Fruit fly (Drosophila melanogaster): ENCODE data around the gene sgl.

The sgl gene

DNA sequence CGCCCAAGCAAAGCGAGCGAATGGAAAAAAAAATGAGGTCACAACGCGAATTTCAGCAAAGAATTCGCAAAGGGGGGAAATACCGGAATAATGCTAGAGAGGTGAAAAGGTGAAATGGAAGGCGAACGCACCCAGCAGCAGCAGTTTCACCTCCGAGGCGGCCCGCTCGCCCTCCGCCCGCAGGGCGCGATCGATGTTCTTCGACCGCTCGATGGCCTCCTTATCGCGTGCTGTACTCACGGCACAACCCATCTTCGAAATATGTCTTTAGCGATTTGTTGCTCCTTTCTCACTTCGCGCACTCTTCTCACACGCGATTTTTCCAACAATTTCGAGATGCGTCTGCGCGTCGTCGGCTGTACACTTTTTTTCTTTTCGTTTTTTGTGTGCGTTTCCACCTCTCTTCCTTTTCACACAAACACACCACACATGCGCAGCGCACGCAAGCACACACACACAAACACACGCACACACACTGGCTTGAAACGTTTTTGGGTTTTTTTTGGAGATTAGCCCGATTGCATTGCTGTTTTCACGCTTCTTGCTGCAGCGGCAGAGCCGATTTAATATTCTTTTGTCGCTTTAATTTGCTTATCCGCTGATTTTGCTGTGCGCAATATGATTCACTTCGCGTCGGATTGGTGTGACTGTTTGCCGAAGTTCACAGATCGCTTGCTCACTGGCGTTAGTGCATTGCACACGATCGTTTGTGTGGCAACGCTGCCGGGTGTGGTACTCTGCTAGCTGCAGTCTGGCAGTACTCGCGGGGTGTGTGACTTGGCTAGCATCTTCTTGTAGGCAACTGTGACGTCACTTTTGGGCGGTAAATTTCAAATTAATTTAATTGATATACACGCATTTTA is 15.1 kb upstream of the sgl start, which contains the start of gene Galphai:
Galphai (minus strand) TSS at position 658 of the 863 bp plus-strand sequence.
- TF ChIP-seq jumu (GFP tag; optimal IDR thresholded peaks at IDR 0.05) (peak; percentile 75), CG6683 (GFP tag; optimal IDR thresholded peaks at IDR 0.05) (no peak), Deaf1 (tag; optimal IDR thresholded peaks at IDR 0.05) (peak; percentile 63), crc (GFP tag; optimal IDR thresholded peaks at IDR 0.05) (no peak), CG12942 (GFP tag; optimal IDR thresholded peaks at IDR 0.05) (peak; percentile 50), NfI (GFP tag; optimal IDR thresholded peaks at IDR 0.05) (no peak), repo (GFP tag; optimal IDR thresholded peaks at IDR 0.05) (peak; percentile 46), CG15479 (GFP tag; optimal IDR thresholded peaks at IDR 0.05) (peak; percentile 96), CG11723 (GFP tag; optimal IDR thresholded peaks at IDR 0.05) (no peak), BtbVII (GFP tag; optimal IDR thresholded peaks at IDR 0.05) (no peak), Dfd (GFP tag; optimal IDR thresholded peaks at IDR 0.05) (no peak), emc (GFP tag; optimal IDR thresholded peaks at IDR 0.05) (no peak), CG4730 (GFP tag; IDR thresholded peaks at IDR 0.05) (no peak), nau (GFP tag; optimal IDR thresholded peaks at IDR 0.05) (no peak), hbn (GFP tag; IDR thresholded peaks at IDR 0.05; ENCODE audit: partially characterized antibody) (no peak), Taf1 (GFP tag; IDR thresholded peaks at IDR 0.05) (no peak), tup (GFP tag; optimal IDR thresholded peaks at IDR 0.05) (no peak), CG14050 (GFP tag; IDR thresholded peaks at IDR 0.05) (no peak), ac (GFP tag; optimal IDR thresholded peaks at IDR 0.05) (no peak), Oli (tag; optimal IDR thresholded peaks at IDR 0.05) (no peak), zfh2 (GFP tag; optimal IDR thresholded peaks at IDR 0.05) (peak; percentile 58), CG7987 (GFP tag; optimal IDR thresholded peaks at IDR 0.05) (peak; percentile 36), GATAe (GFP tag; conservative IDR thresholded peaks at IDR 0.05) (no peak), h (optimal IDR thresholded peaks at IDR 0.05) (no peak), CG4617 (GFP tag; optimal IDR thresholded peaks at IDR 0.05; ENCODE audit: borderline replicate concordance) (peak; percentile 91), lilli (GFP tag; optimal IDR thresholded peaks at IDR 0.05) (peak; percentile 22), CG1832 (GFP tag; optimal IDR thresholded peaks at IDR 0.05) (no peak), CG34224 (GFP tag; IDR thresholded peaks at IDR 0.05; ENCODE audit: partially characterized antibody) (no peak), Hmr (GFP tag; optimal IDR thresholded peaks at IDR 0.05) (peak; percentile 95), Sox100B (GFP tag; optimal IDR thresholded peaks at IDR 0.05) (no peak), CG12155 (GFP tag; optimal IDR thresholded peaks at IDR 0.05) (peak; percentile 27), tna (GFP tag; IDR thresholded peaks at IDR 0.05; ENCODE audit: partially characterized antibody) (no peak), CG3407 (GFP tag; optimal IDR thresholded peaks at IDR 0.05) (no peak), CG4282 (GFP tag; optimal IDR thresholded peaks at IDR 0.05) (peak; percentile 40), CG12659 (GFP tag; optimal IDR thresholded peaks at IDR 0.05) (peak; percentile 76), ems (GFP tag; optimal IDR thresholded peaks at IDR 0.05) (peak; percentile 40), CG16815 (GFP tag; optimal IDR thresholded peaks at IDR 0.05) (no peak), Med (GFP tag) (peak; percentile 95), CG12104 (GFP tag; optimal IDR thresholded peaks at IDR 0.05) (no peak), HLH3B (GFP tag; IDR thresholded peaks at IDR 0.05) (no peak), CG15011 (GFP tag; optimal IDR thresholded peaks at IDR 0.05) (no peak), CG7556 (GFP tag; optimal IDR thresholded peaks at IDR 0.05) (no peak), CG10321 (GFP tag; IDR thresholded peaks at IDR 0.05) (peak; percentile 49; the same call in 1 of the 2 replicates), al (GFP tag; IDR thresholded peaks at IDR 0.05) (0 out of 2 replicates have a peak, but pooled peaks have one; percentile 4), slp2 (GFP tag; optimal IDR thresholded peaks at IDR 0.05) (no peak), Nf-YB (GFP tag; optimal IDR thresholded peaks at IDR 0.05) (peak; percentile 14), CG4360 (GFP tag; IDR thresholded peaks at IDR 0.05) (no peak), Rx (GFP tag; IDR thresholded peaks at IDR 0.05) (no peak), bowl (GFP tag; IDR thresholded peaks at IDR 0.05) (no peak)

Measured in whole organism, embryonic.